Worm (Caenorhabditis elegans): ENCODE measurements around the gene nspb-8.

ce11 chrII:14574790-14575189 lies 5.7 kb downstream of the nspb-8 start:
- TF ChIP-seq dpl-1 (GFP tag; optimal IDR thresholded peaks at IDR 0.05) (no peak), ets-4 (GFP tag; optimal IDR thresholded peaks at IDR 0.05) (no peak), attf-5 (GFP tag; optimal IDR thresholded peaks at IDR 0.05) (no peak), Y53F4B.3 (GFP tag; IDR thresholded peaks at IDR 0.05) (no peak), let-607 (tag; optimal IDR thresholded peaks at IDR 0.05) (no peak), B0019.2 (GFP tag; conservative IDR thresholded peaks at IDR 0.05) (no peak), ceh-91 (GFP tag; IDR thresholded peaks at IDR 0.05) (no peak), ztf-18 (tag; optimal IDR thresholded peaks at IDR 0.05) (no peak), D2030.7 (GFP tag; IDR thresholded peaks at IDR 0.05) (no peak), hrde-1 (tag; optimal IDR thresholded peaks at IDR 0.05; ENCODE audit: borderline replicate concordance) (no peak), snpc-4 (GFP tag; optimal IDR thresholded peaks at IDR 0.05) (no peak), snpc-4 (tag; optimal IDR thresholded peaks at IDR 0.05) (no peak)

All from whole organism, young adult.